Worm (Caenorhabditis elegans): ENCODE measurements around the gene clec-240.

clec-240 gene

DNA sequence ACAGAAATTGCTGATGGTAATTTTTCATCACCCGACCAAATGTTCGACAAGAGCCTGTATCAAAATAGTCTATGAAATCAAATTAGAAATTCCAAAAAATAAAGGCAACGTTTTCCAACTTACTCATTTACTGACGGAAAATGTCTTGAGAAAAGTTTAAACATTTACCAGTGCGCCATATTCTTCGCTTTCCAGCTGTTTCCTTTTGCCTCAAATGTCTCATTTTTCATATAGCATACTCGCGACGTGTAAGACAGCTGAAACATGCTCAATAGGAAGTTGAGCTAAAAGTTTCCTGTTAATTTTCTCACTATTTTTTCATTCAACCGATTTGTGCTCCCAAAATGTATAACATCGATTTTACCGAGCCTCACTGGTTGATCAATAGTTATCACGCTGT, 50.2 kb downstream of the clec-240 start, which contains the start of gene sri-66:
sri-66 (plus strand) TSS at position 301 of the 400 bp plus-strand sequence.
- TF ChIP-seq W03F9.2 (tag; optimal IDR thresholded peaks at IDR 0.05): no peak
- TF ChIP-seq dao-5 (tag; optimal IDR thresholded peaks at IDR 0.05): no peak
- TF ChIP-seq him-1 (tag; optimal IDR thresholded peaks at IDR 0.05): no peak

Data from whole organism, L4/young adult.